Fruit fly (Drosophila melanogaster) whole organism, pupa: Measurements from ENCODE around the gene CG43336.

Experiments
- CG10348 ChIP-seq: fragments of 200-800 bp; sonication (Bioruptor generic); IDR thresholded peaks from 2 replicates; pipeline ENCODE4 v1.3.6; 2022; ENCODE audit warnings: missing biosample characterization, missing genetic modification characterization
- CG12605 ChIP-seq: fragments of 200-800 bp; sonication (Bioruptor generic); IDR thresholded peaks from 2 replicates; pipeline ENCODE4 v1.3.6; 2022; ENCODE audit warnings: missing biosample characterization, missing genetic modification characterization
- CG14655 ChIP-seq: fragments of 200-800 bp; sonication (Bioruptor generic); optimal IDR thresholded peaks from 3 replicates; lab custom pipeline; 2017; ENCODE audit warnings: mild to moderate bottlenecking, missing biosample characterization, missing genetic modification reagents, missing genetic modification characterization
- CG4496 ChIP-seq: fragments of 200-800 bp; sonication (Bioruptor generic); IDR thresholded peaks from 3 replicates; pipeline ENCODE4 v1.3.6; 2022; ENCODE audit warnings: missing biosample characterization, missing genetic modification characterization
- CG8301 ChIP-seq: fragments of 200-800 bp; sonication (Bioruptor generic); optimal IDR thresholded peaks from 2 replicates; lab custom pipeline; 2018; ENCODE audit warnings: missing biosample characterization, mild to moderate bottlenecking, missing genetic modification characterization
- CG9948 ChIP-seq: fragments of 200-800 bp; sonication (Bioruptor generic); optimal IDR thresholded peaks from 2 replicates; lab custom pipeline; 2018; ENCODE audit warnings: missing biosample characterization, mild to moderate bottlenecking, missing genetic modification characterization, moderate library complexity

DNA sequence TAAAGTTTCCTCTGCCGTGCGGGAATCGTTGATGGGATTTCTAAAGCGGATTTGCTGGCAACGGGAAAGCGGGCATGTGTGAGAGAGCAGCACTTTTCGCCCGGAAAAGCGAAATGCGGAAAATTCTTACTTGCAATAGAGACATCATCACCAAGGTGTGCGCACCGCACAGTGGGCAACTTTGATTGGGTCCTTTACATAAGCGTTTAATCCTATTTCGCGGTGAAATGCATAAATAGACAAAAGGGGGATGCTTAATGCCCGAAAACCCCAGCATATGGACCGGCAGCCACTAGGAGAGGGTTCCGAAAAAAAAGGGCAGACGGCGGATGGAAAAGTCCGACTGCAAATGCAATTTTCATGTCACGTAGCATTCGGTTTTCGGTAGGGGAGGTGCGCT, 36.8 kb upstream of the CG43336 start:
- TF ChIP-seq CG8301 (no peak), CG12605 (GFP tag; lab: Robert Waterston, UW) (no peak), CG9948 (tag; lab: Kevin White, UChicago) (no peak), CG10348 (GFP tag; lab: Robert Waterston, UW) (no peak), CG14655 (GFP tag; lab: Kevin White, UChicago) (no peak), CG4496 (GFP tag; lab: Robert Waterston, UW) (no peak)
